Fruit fly (Drosophila melanogaster): ENCODE results near the gene CG3436.

CG3436 gene

dm6 chr2L:182360-183144 lies 26.7 kb downstream of the CG3436 start (continued):
- TF ChIP-seq ssp (GFP tag; IDR thresholded peaks at IDR 0.05) (no peak), gcm (GFP tag; optimal IDR thresholded peaks at IDR 0.05) (no peak), ttk (GFP tag; IDR thresholded peaks at IDR 0.05) (no peak), sens (GFP tag) (peak; percentile 31), corto (GFP tag; optimal IDR thresholded peaks at IDR 0.05) (peak; percentile 54), vnd (GFP tag; IDR thresholded peaks at IDR 0.05; ENCODE audit: partially characterized antibody) (no peak), chinmo (GFP tag; IDR thresholded peaks at IDR 0.05; ENCODE audit: partially characterized antibody) (0 out of 4 replicates have a peak, but pooled peaks have one; percentile 75), Neu2 (GFP tag; optimal IDR thresholded peaks at IDR 0.05; ENCODE audit: borderline replicate concordance) (peak; percentile 0), az2 (GFP tag; optimal IDR thresholded peaks at IDR 0.05) (no peak)

DNA sequence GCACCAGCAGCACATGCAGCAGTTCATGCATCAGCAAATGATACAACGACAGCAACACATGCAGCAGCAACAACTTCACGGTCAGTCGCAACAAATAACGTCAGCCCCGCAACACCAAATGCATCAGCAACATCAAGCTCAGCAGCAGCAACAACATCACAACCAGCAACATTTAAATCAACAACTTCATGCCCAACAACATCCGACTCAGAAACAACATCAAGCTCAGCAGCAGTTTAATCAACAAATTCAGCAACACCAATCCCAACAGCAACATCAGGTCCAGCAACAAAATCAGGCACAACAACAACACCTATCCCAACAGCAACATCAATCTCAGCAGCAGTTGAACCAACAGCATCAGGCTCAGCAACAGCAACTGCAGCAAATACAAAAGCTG lies 39.8 kb downstream of the CG3436 start:
- peak; percentile 96 for TF ChIP-seq CG11504 (tag; optimal IDR thresholded peaks at IDR 0.05)
- no peak for TF ChIP-seq CG11696 (GFP tag; IDR thresholded peaks at IDR 0.05)

dm6 chr2L:203529-204127 lies 47.8 kb downstream of the CG3436 start, which contains the start of gene mRpL10:
mRpL10 (plus strand) TSS chr2L:203779.
- peak; percentile 87 for TF ChIP-seq CG14860 (GFP tag; IDR thresholded peaks at IDR 0.05; ENCODE audit: partially characterized antibody)
- TF ChIP-seq CG17385 (GFP tag; optimal IDR thresholded peaks at IDR 0.05), result peak; percentile 26
- TF ChIP-seq unc-4 (GFP tag; IDR thresholded peaks at IDR 0.05; ENCODE audit: partially characterized antibody), result peak; percentile 94
- TF ChIP-seq MBD-R2 (GFP tag; IDR thresholded peaks at IDR 0.05), result peak; percentile 80
- no peak for TF ChIP-seq CG7928 (GFP tag; optimal IDR thresholded peaks at IDR 0.05)
- peak; percentile 68 for TF ChIP-seq CG2129 (GFP tag; IDR thresholded peaks at IDR 0.05; ENCODE audit: partially characterized antibody)
- TF ChIP-seq CG10209 (GFP tag; optimal IDR thresholded peaks at IDR 0.05), result no peak
- TF ChIP-seq CG10543 (GFP tag; optimal IDR thresholded peaks at IDR 0.05), result no peak
- no peak for TF ChIP-seq grau (tag; optimal IDR thresholded peaks at IDR 0.05)
- TF ChIP-seq CG30020 (tag; optimal IDR thresholded peaks at IDR 0.05), result peak; percentile 65
- no peak for TF ChIP-seq CG3407 (GFP tag; optimal IDR thresholded peaks at IDR 0.05)
- peak; percentile 19 for TF ChIP-seq Sin3A (optimal IDR thresholded peaks at IDR 0.05)
- TF ChIP-seq CG7963 (GFP tag; IDR thresholded peaks at IDR 0.05; ENCODE audit: partially characterized antibody), result peak; percentile 82
- TF ChIP-seq mam (GFP tag; optimal IDR thresholded peaks at IDR 0.05), result peak; percentile 20
- peak; percentile 9; the same call in 1 of the 2 replicates for TF ChIP-seq CG32532 (GFP tag; IDR thresholded peaks at IDR 0.05)
- peak; percentile 29 for TF ChIP-seq slou (GFP tag; optimal IDR thresholded peaks at IDR 0.05)
- TF ChIP-seq Xbp1 (GFP tag; optimal IDR thresholded peaks at IDR 0.05), result peak; percentile 20
- TF ChIP-seq zen2 (GFP tag; IDR thresholded peaks at IDR 0.05; ENCODE audit: partially characterized antibody), result peak; percentile 85
- TF ChIP-seq ato (GFP tag; IDR thresholded peaks at IDR 0.05; ENCODE audit: partially characterized antibody), result peak; percentile 88
- TF ChIP-seq Dip3 (GFP tag; optimal IDR thresholded peaks at IDR 0.05), result peak; percentile 17
- peak; percentile 88 for TF ChIP-seq inv (GFP tag; IDR thresholded peaks at IDR 0.05; ENCODE audit: partially characterized antibody)
- peak; percentile 91 for TF ChIP-seq bbx (GFP tag; IDR thresholded peaks at IDR 0.05; ENCODE audit: partially characterized antibody)
- TF ChIP-seq YL-1 (GFP tag; optimal IDR thresholded peaks at IDR 0.05), result peak; percentile 75
- peak; percentile 72 for TF ChIP-seq trem (tag; optimal IDR thresholded peaks at IDR 0.05)
- peak; percentile 34 for TF ChIP-seq gfzf (GFP tag; optimal IDR thresholded peaks at IDR 0.05)
- peak; percentile 48 for TF ChIP-seq MESR4 (GFP tag; optimal IDR thresholded peaks at IDR 0.05)
- no peak for TF ChIP-seq Adf1 (GFP tag; IDR thresholded peaks at IDR 0.05)
- TF ChIP-seq CG15269 (tag; optimal IDR thresholded peaks at IDR 0.05), result no peak
- peak; percentile 95 for TF ChIP-seq CG34224 (GFP tag; IDR thresholded peaks at IDR 0.05; ENCODE audit: partially characterized antibody)
- peak; percentile 24 for TF ChIP-seq maf-S (GFP tag; optimal IDR thresholded peaks at IDR 0.05)
- peak; percentile 35 for TF ChIP-seq BtbVII (GFP tag; optimal IDR thresholded peaks at IDR 0.05)
- TF ChIP-seq CG14014 (GFP tag; IDR thresholded peaks at IDR 0.05), result no peak
- TF ChIP-seq Dref (GFP tag; IDR thresholded peaks at IDR 0.05), result peak; percentile 86

Measured in whole organism, embryonic.